Fruit fly (Drosophila melanogaster): ENCODE data around the gene CG34041.
A peak's percentile ranks its signal among the peaks of the same experiment; 100 is the strongest.

The CG34041 gene

DNA sequence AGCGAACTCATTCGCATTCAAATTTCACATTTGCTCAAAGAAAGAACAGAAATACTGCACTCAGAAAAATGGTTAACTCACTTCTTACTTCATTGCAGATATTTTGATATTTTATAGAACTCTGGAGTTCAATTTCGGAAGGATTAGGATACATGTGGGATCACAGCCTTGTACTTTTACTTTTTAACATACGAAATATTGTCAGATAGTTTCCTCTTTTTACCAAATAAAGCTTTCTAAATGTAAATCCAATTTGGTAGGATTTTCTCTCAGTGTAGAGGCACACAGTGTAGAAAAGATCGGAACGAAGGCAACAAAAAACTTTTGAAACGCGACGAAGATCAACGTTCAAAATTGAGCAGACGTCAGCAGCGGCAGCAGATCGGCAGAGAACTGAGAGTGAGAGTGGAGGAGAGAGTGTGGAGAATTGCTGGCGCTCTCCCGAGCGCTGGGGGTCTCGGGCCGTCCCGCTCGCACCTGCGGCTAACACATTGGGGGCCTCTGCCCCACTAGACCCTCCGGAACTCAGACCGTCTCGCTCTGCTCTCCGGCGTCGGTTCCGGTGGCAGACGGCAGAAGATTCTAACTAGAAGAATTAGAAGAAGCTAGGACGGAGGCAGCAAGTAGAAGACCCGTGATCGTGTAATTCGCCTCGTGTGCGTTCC, 24.3 kb downstream of the CG34041 start, which contains the start of gene tmod (continued):
- peak; percentile 15 for TF ChIP-seq Ets21C (GFP tag; optimal IDR thresholded peaks at IDR 0.05)
- peak; percentile 19 for TF ChIP-seq fkh (GFP tag; optimal IDR thresholded peaks at IDR 0.05)
- TF ChIP-seq Smox (GFP tag; optimal IDR thresholded peaks at IDR 0.05), result peak; percentile 35
- TF ChIP-seq CG11902 (GFP tag; optimal IDR thresholded peaks at IDR 0.05), result no peak
- TF ChIP-seq CG6808 (GFP tag; optimal IDR thresholded peaks at IDR 0.05), result no peak
- TF ChIP-seq salr (GFP tag; optimal IDR thresholded peaks at IDR 0.05), result peak in 1 of 2 experiments; percentile 34
- peak; percentile 83 for TF ChIP-seq Eip78C (GFP tag)
- no peak for TF ChIP-seq Hr38 (GFP tag; optimal IDR thresholded peaks at IDR 0.05)
- peak; percentile 58 for TF ChIP-seq CG10631 (GFP tag; optimal IDR thresholded peaks at IDR 0.05)

- TF ChIP-seq Sox102F (GFP tag; optimal IDR thresholded peaks at IDR 0.05), result no peak
- no peak for TF ChIP-seq fd85E (GFP tag; optimal IDR thresholded peaks at IDR 0.05)
- TF ChIP-seq eg (GFP tag; IDR thresholded peaks at IDR 0.05), result peak; percentile 67; the same call in 2 of the 3 replicates
- no peak for TF ChIP-seq net (GFP tag; optimal IDR thresholded peaks at IDR 0.05)
- TF ChIP-seq CG16779 (tag; optimal IDR thresholded peaks at IDR 0.05), result no peak
- no peak for TF ChIP-seq CG32006 (GFP tag; optimal IDR thresholded peaks at IDR 0.05)
- 0 out of 2 replicates have a peak, but pooled peaks have one; percentile 17 for TF ChIP-seq CG15336 (GFP tag; IDR thresholded peaks at IDR 0.05)
- TF ChIP-seq ss (GFP tag; optimal IDR thresholded peaks at IDR 0.05), result no peak
- peak; percentile 25; the same call in 1 of the 3 replicates for TF ChIP-seq CG6163 (GFP tag; IDR thresholded peaks at IDR 0.05)
- no peak for TF ChIP-seq Sox15 (GFP tag; optimal IDR thresholded peaks at IDR 0.05)
- no peak for TF ChIP-seq spab (GFP tag; optimal IDR thresholded peaks at IDR 0.05)
- no peak for TF ChIP-seq Met (GFP tag; optimal IDR thresholded peaks at IDR 0.05)
- TF ChIP-seq CG6276 (GFP tag; optimal IDR thresholded peaks at IDR 0.05), result peak; percentile 42
- no peak for TF ChIP-seq OdsH (GFP tag; optimal IDR thresholded peaks at IDR 0.05)
- TF ChIP-seq CG31627 (GFP tag; optimal IDR thresholded peaks at IDR 0.05), result no peak
- TF ChIP-seq fd59A (GFP tag; optimal IDR thresholded peaks at IDR 0.05), result no peak
- TF ChIP-seq pdm3 (GFP tag; optimal IDR thresholded peaks at IDR 0.05), result no peak
- TF ChIP-seq lz (GFP tag; optimal IDR thresholded peaks at IDR 0.05), result no peak
- TF ChIP-seq CG3032 (tag; optimal IDR thresholded peaks at IDR 0.05), result no peak
Measured at dm6 chr3R:30534444-30534843, 26.6 kb downstream of the CG34041 start.

dm6 chr3R:30536432-30536831, 28.6 kb downstream of the CG34041 start:
- no peak for TF ChIP-seq CG10631 (GFP tag; optimal IDR thresholded peaks at IDR 0.05)
- TF ChIP-seq net (GFP tag; optimal IDR thresholded peaks at IDR 0.05), result no peak
- no peak for TF ChIP-seq CG3919 (GFP tag; optimal IDR thresholded peaks at IDR 0.05)
- no peak for TF ChIP-seq CG6276 (GFP tag; optimal IDR thresholded peaks at IDR 0.05)
- no peak for TF ChIP-seq CG6854 (GFP tag; optimal IDR thresholded peaks at IDR 0.05)
- TF ChIP-seq achi (GFP tag; optimal IDR thresholded peaks at IDR 0.05), result no peak

dm6 chr3R:30536919-30537318, 29.1 kb downstream of the CG34041 start:
- TF ChIP-seq fd59A (GFP tag; optimal IDR thresholded peaks at IDR 0.05) (no peak), fkh (GFP tag; optimal IDR thresholded peaks at IDR 0.05) (peak; percentile 73)

DNA sequence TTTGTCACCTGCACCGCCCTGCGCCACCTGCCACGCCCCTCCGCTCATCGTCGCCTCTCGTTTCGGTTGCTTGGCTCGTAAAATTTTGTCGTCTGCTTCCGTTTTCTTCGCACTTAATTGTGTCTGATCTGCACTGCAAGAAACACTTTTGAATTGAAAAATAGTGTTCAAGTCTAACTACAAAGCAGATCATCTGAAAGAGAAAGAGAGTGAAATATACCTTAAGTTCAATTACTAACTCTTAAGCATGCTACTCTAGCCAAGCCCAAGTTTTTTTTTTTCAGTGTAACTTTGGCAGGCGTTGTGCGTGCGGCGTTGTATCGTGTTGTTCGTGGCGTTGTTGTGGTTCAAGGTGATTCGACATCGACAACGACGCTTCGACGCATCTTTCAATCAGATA, 32.4 kb downstream of the CG34041 start:
- peak; percentile 71 for TF ChIP-seq pdm3 (GFP tag; optimal IDR thresholded peaks at IDR 0.05)
- peak; percentile 74 for TF ChIP-seq CG3919 (GFP tag; optimal IDR thresholded peaks at IDR 0.05)
- peak; percentile 58 for TF ChIP-seq Sox14 (GFP tag; optimal IDR thresholded peaks at IDR 0.05)
- TF ChIP-seq CG7368 (GFP tag; optimal IDR thresholded peaks at IDR 0.05), result peak; percentile 50
- peak; percentile 55 for TF ChIP-seq CG6276 (GFP tag; optimal IDR thresholded peaks at IDR 0.05)
- peak; percentile 52 for TF ChIP-seq Smox (GFP tag; optimal IDR thresholded peaks at IDR 0.05)
- TF ChIP-seq CG10631 (GFP tag; optimal IDR thresholded peaks at IDR 0.05), result peak; percentile 55
- peak; percentile 86 for TF ChIP-seq eg (GFP tag; IDR thresholded peaks at IDR 0.05)
- peak; percentile 51 for TF ChIP-seq CG1621 (tag; optimal IDR thresholded peaks at IDR 0.05)
- peak; percentile 40 for TF ChIP-seq CG34406 (GFP tag; optimal IDR thresholded peaks at IDR 0.05)
- peak; percentile 9 for TF ChIP-seq CG16779 (tag; optimal IDR thresholded peaks at IDR 0.05)
- peak; percentile 46 for TF ChIP-seq CG4318 (GFP tag; optimal IDR thresholded peaks at IDR 0.05)
- TF ChIP-seq Eip93F (GFP tag; optimal IDR thresholded peaks at IDR 0.05), result no peak
- TF ChIP-seq achi (GFP tag; optimal IDR thresholded peaks at IDR 0.05), result peak; percentile 58
- peak; percentile 64 for TF ChIP-seq CG11902 (GFP tag; optimal IDR thresholded peaks at IDR 0.05)
- peak; percentile 51 for TF ChIP-seq esn (GFP tag; optimal IDR thresholded peaks at IDR 0.05)
- peak; percentile 38 for TF ChIP-seq Lpt (GFP tag; optimal IDR thresholded peaks at IDR 0.05)
- peak; percentile 40 for TF ChIP-seq dac (GFP tag; optimal IDR thresholded peaks at IDR 0.05)
- peak; percentile 76 for TF ChIP-seq Hr39 (GFP tag; optimal IDR thresholded peaks at IDR 0.05)
- peak; percentile 70 for TF ChIP-seq CG8119 (GFP tag; IDR thresholded peaks at IDR 0.05)
- TF ChIP-seq Sox102F (GFP tag; optimal IDR thresholded peaks at IDR 0.05), result peak; percentile 33
- TF ChIP-seq CG11294 (GFP tag; IDR thresholded peaks at IDR 0.05), result peak; percentile 79

Measured in whole organism, prepupa.